Fruit fly (Drosophila melanogaster) whole organism: ENCODE data around the gene Apc.

ENCODE experiments used
- Dll ChIP-seq: fragments of >200 bp; optimal IDR thresholded peaks from 2 replicates; lab custom pipeline; 2017
- pan ChIP-seq: fragments of >200 bp; optimal IDR thresholded peaks from 2 replicates; lab custom pipeline; 2017
- psq ChIP-seq: fragments of >200 bp; optimal IDR thresholded peaks from 2 replicates; lab custom pipeline; 2017
- usp ChIP-seq: fragments of >200 bp; optimal IDR thresholded peaks from 2 replicates; lab custom pipeline; 2017; ENCODE audit warnings: missing biosample characterization, missing genetic modification characterization, mixed read lengths

DNA sequence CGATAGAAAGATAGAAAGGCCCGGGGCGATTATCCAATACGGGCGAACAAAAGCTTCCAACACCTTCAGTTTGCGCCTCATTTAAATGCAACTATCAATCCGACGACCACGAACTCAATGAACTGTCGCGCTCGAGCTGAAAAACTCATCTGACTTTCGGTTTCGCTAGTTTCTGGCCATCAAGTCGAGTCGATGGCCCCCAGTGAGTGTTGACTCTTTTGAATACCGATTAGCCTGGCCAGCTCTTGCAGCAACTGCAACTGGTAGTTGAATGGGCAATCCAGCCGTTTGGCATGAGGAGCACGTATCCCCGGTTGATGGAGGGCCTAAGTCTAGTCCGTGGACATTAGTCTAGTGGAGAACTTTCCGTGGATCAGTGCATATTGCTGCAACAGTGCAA is 17.3 kb downstream of the Apc start:
- no peak for TF ChIP-seq psq (lab: Kevin White, UChicago)
- TF ChIP-seq usp (GFP tag; lab: Kevin White, UChicago): no peak
- no peak for TF ChIP-seq pan
- TF ChIP-seq Dll: no peak
